Worm (Caenorhabditis elegans) whole organism, L2 larva: Measurements from ENCODE around the gene best-6.

Experiments used
- ZK546.5 ChIP-seq: sonication (generic microtip); optimal IDR thresholded peaks from 2 replicates; lab custom pipeline; 2017; ENCODE audit warnings: missing biosample characterization, missing genetic modification characterization
- blmp-1 ChIP-seq: sonication (generic microtip); optimal IDR thresholded peaks from 2 replicates; lab custom pipeline; 2017; ENCODE audit warnings: missing genetic modification characterization, mild to moderate bottlenecking, missing compliant biosample characterization, antibody characterized with exemption, moderate library complexity; ENCODE audit not compliant: insufficient read depth
- ceh-82 ChIP-seq: fragments of 150-350 bp; optimal IDR thresholded peaks from 2 replicates; lab custom pipeline; 2014; ENCODE audit warnings: missing biosample characterization, missing genetic modification characterization
- dmd-4 ChIP-seq: sonication (generic microtip); optimal IDR thresholded peaks from 2 replicates; lab custom pipeline; 2017; ENCODE audit warnings: missing biosample characterization, missing genetic modification characterization
- elt-3 ChIP-seq: sonication (generic microtip); optimal IDR thresholded peaks from 2 replicates; lab custom pipeline; 2017; ENCODE audit warnings: missing biosample characterization, missing genetic modification characterization
- nhr-10 ChIP-seq: sonication (generic microtip); optimal IDR thresholded peaks from 2 replicates; lab custom pipeline; 2017; ENCODE audit warnings: missing biosample characterization, missing genetic modification characterization
- unc-62 ChIP-seq: fragments of 150-350 bp; optimal IDR thresholded peaks from 2 replicates; lab custom pipeline; 2014; ENCODE audit warnings: missing biosample characterization, missing genetic modification reagents, missing genetic modification characterization
- zag-1 ChIP-seq: fragments of 150-350 bp; optimal IDR thresholded peaks from 2 replicates; lab custom pipeline; 2014; ENCODE audit warnings: missing biosample characterization, missing genetic modification characterization

- TF ChIP-seq dmd-4 (tag; lab: Kevin White, UChicago): no peak
- no peak for TF ChIP-seq ceh-82 (tag; lab: Kevin White, UChicago)
- TF ChIP-seq nhr-10 (tag; lab: Kevin White, UChicago): no peak
- no peak for TF ChIP-seq blmp-1 (tag; lab: Kevin White, UChicago)
- no peak for TF ChIP-seq elt-3 (tag; lab: Kevin White, UChicago)
- no peak for TF ChIP-seq unc-62
- TF ChIP-seq ZK546.5 (tag; lab: Kevin White, UChicago): no peak
- no peak for TF ChIP-seq zag-1 (tag; lab: Kevin White, UChicago)
Measured at ce11 chrIV:5073836-5074235, 45.0 kb upstream of the best-6 start.
